Fruit fly (Drosophila melanogaster) whole organism, prepupa: ENCODE results near the gene bsf.
A peak's percentile ranks its signal among the peaks of the same experiment; 100 is the strongest.

Experiments used
- Blimp-1 ChIP-seq: fragments of 200-800 bp; sonication (Bioruptor generic); optimal IDR thresholded peaks from 3 replicates; lab custom pipeline; 2017; ENCODE audit warnings: missing biosample characterization, missing genetic modification characterization, mild to moderate bottlenecking, moderate library complexity, missing genetic modification reagents
- CG10631 ChIP-seq: fragments of 200-800 bp; sonication (Bioruptor generic); optimal IDR thresholded peaks from 2 replicates; lab custom pipeline; 2016; ENCODE audit warnings: missing biosample characterization, missing genetic modification characterization
- CG11294 ChIP-seq: fragments of 200-800 bp; sonication (Bioruptor generic); IDR thresholded peaks from 2 replicates; pipeline ENCODE4 v1.3.6; 2022; ENCODE audit warnings: missing biosample characterization, missing genetic modification characterization
- CG11762 ChIP-seq: fragments of 200-800 bp; sonication (Bioruptor generic); optimal IDR thresholded peaks from 3 replicates; lab custom pipeline; 2016; ENCODE audit warnings: missing biosample characterization, missing genetic modification characterization; ENCODE audit not compliant: insufficient read depth
- CG11902 ChIP-seq: fragments of 200-800 bp; sonication (Bioruptor generic); optimal IDR thresholded peaks from 3 replicates; lab custom pipeline; 2016; ENCODE audit warnings: missing biosample characterization, missing genetic modification characterization
- CG15336 ChIP-seq: fragments of 200-800 bp; sonication (Bioruptor generic); IDR thresholded peaks from 2 replicates; pipeline ENCODE4 v1.3.6; 2022; ENCODE audit warnings: missing biosample characterization, missing genetic modification characterization
- CG1621 ChIP-seq: fragments of 200-800 bp; sonication (Bioruptor generic); optimal IDR thresholded peaks from 3 replicates; lab custom pipeline; 2018; ENCODE audit warnings: missing biosample characterization, mild to moderate bottlenecking, missing genetic modification characterization
- CG16779 ChIP-seq: fragments of 200-800 bp; sonication (Bioruptor generic); optimal IDR thresholded peaks from 3 replicates; lab custom pipeline; 2017; ENCODE audit warnings: missing biosample characterization, mild to moderate bottlenecking, missing genetic modification characterization
- CG3032 ChIP-seq: fragments of 200-800 bp; optimal IDR thresholded peaks from 2 replicates; lab custom pipeline; 2019; ENCODE audit warnings: missing biosample characterization, mild to moderate bottlenecking, missing genetic modification characterization, moderate library complexity
- CG31627 ChIP-seq: fragments of 200-800 bp; sonication (Bioruptor generic); optimal IDR thresholded peaks from 3 replicates; lab custom pipeline; 2016; ENCODE audit warnings: missing biosample characterization, missing genetic modification characterization
- CG32006 ChIP-seq: fragments of 200-800 bp; sonication (Bioruptor generic); optimal IDR thresholded peaks from 3 replicates; lab custom pipeline; 2017; ENCODE audit warnings: missing biosample characterization, mild to moderate bottlenecking, missing genetic modification characterization
- CG34406 ChIP-seq: fragments of 200-800 bp; sonication (Bioruptor generic); optimal IDR thresholded peaks from 3 replicates; lab custom pipeline; 2016; ENCODE audit warnings: missing biosample characterization, missing genetic modification characterization
- CG3919 ChIP-seq: fragments of 200-800 bp; sonication (Bioruptor generic); optimal IDR thresholded peaks from 3 replicates; lab custom pipeline; 2016; ENCODE audit warnings: missing biosample characterization, missing genetic modification characterization
- CG6163 ChIP-seq: fragments of 200-800 bp; sonication (Bioruptor generic); IDR thresholded peaks from 3 replicates; pipeline ENCODE4 v1.3.6; 2022; ENCODE audit warnings: missing biosample characterization, missing genetic modification characterization
- CG6276 ChIP-seq: fragments of 200-800 bp; sonication (Bioruptor generic); optimal IDR thresholded peaks from 2 replicates; lab custom pipeline; 2017; ENCODE audit warnings: missing biosample characterization, mild to moderate bottlenecking, missing genetic modification characterization
- CG6792 ChIP-seq: fragments of 200-800 bp; sonication (Bioruptor generic); optimal IDR thresholded peaks from 3 replicates; lab custom pipeline; 2016; ENCODE audit warnings: missing biosample characterization, missing genetic modification characterization
- CG6808 ChIP-seq: fragments of 200-800 bp; sonication (Bioruptor generic); optimal IDR thresholded peaks from 3 replicates; lab custom pipeline; 2017; ENCODE audit warnings: missing biosample characterization, missing genetic modification characterization, mild to moderate bottlenecking, moderate library complexity, missing genetic modification reagents
- CG6854 ChIP-seq: fragments of 200-800 bp; sonication (Bioruptor generic); optimal IDR thresholded peaks from 2 replicates; lab custom pipeline; 2017; ENCODE audit warnings: missing biosample characterization, mild to moderate bottlenecking, missing genetic modification characterization
- CG8119 ChIP-seq: fragments of 200-800 bp; sonication (Bioruptor generic); IDR thresholded peaks from 3 replicates; pipeline ENCODE4 v1.3.6; 2022; ENCODE audit warnings: missing biosample characterization, missing genetic modification characterization
- CG8319 ChIP-seq: fragments of 200-800 bp; sonication (Bioruptor generic); optimal IDR thresholded peaks from 3 replicates; lab custom pipeline; 2016; ENCODE audit warnings: missing biosample characterization, missing genetic modification characterization
- CG8632 ChIP-seq: fragments of 200-800 bp; sonication (Bioruptor generic); optimal IDR thresholded peaks from 3 replicates; lab custom pipeline; 2016; ENCODE audit warnings: missing biosample characterization, missing genetic modification characterization
- CG9139 ChIP-seq: fragments of 200-800 bp; sonication (Bioruptor generic); optimal IDR thresholded peaks from 3 replicates; lab custom pipeline; 2017; ENCODE audit warnings: missing biosample characterization, mild to moderate bottlenecking, missing genetic modification characterization
- Eip75B ChIP-seq: fragments of 200-800 bp; sonication (Bioruptor generic); optimal IDR thresholded peaks from 3 replicates; lab custom pipeline; 2016; ENCODE audit warnings: missing biosample characterization, missing genetic modification characterization
- Eip78C ChIP-seq: fragments of 200-800 bp; sonication (Bioruptor generic); peaks from one replicate; lab custom pipeline; 2016; ENCODE audit warnings: missing biosample characterization, missing genetic modification characterization
- Ets21C ChIP-seq: fragments of 200-800 bp; sonication (Bioruptor generic); optimal IDR thresholded peaks from 3 replicates; lab custom pipeline; 2016; ENCODE audit warnings: missing biosample characterization, missing genetic modification characterization
- Ets96B ChIP-seq: fragments of 200-800 bp; optimal IDR thresholded peaks from 2 replicates; lab custom pipeline; 2019; ENCODE audit warnings: missing biosample characterization, mild to moderate bottlenecking, missing genetic modification characterization, moderate library complexity
- Hr38 ChIP-seq: sonication (Bioruptor generic); optimal IDR thresholded peaks from 2 replicates; lab custom pipeline; 2016; ENCODE audit warnings: missing biosample characterization, missing genetic modification characterization
- Hr39 ChIP-seq: fragments of 200-800 bp; sonication (Bioruptor generic); optimal IDR thresholded peaks from 2 replicates; lab custom pipeline; 2016; ENCODE audit warnings: missing biosample characterization, missing genetic modification characterization
- Hr4 ChIP-seq: fragments of 200-800 bp; sonication (Bioruptor generic); optimal IDR thresholded peaks from 3 replicates; lab custom pipeline; 2016; ENCODE audit warnings: missing biosample characterization, missing genetic modification characterization
- Lpt ChIP-seq: fragments of 200-800 bp; sonication (Bioruptor generic); optimal IDR thresholded peaks from 3 replicates; lab custom pipeline; 2016; ENCODE audit warnings: missing biosample characterization, missing genetic modification characterization
- Met ChIP-seq: fragments of 200-800 bp; sonication (Bioruptor generic); optimal IDR thresholded peaks from 3 replicates; lab custom pipeline; 2016; ENCODE audit warnings: missing biosample characterization, missing genetic modification characterization
- OdsH ChIP-seq: fragments of 200-800 bp; sonication (Bioruptor generic); optimal IDR thresholded peaks from 3 replicates; lab custom pipeline; 2016; ENCODE audit warnings: missing biosample characterization, missing genetic modification characterization
- Smox ChIP-seq: fragments of 200-800 bp; sonication (Bioruptor generic); optimal IDR thresholded peaks from 3 replicates; lab custom pipeline; 2016; ENCODE audit warnings: missing biosample characterization, missing genetic modification characterization
- Sox102F ChIP-seq: fragments of 200-800 bp; sonication (Bioruptor generic); optimal IDR thresholded peaks from 2 replicates; lab custom pipeline; 2016; ENCODE audit warnings: missing biosample characterization, mild to moderate bottlenecking, missing genetic modification characterization
- Sox14 ChIP-seq: fragments of 200-800 bp; sonication (Bioruptor generic); optimal IDR thresholded peaks from 3 replicates; lab custom pipeline; 2016; ENCODE audit warnings: missing biosample characterization, missing genetic modification characterization
- Sox15 ChIP-seq: fragments of 200-800 bp; sonication (Bioruptor generic); optimal IDR thresholded peaks from 3 replicates; lab custom pipeline; 2016; ENCODE audit warnings: missing biosample characterization, missing genetic modification characterization
- achi ChIP-seq: fragments of 200-800 bp; sonication (Bioruptor generic); optimal IDR thresholded peaks from 3 replicates; lab custom pipeline; 2016; ENCODE audit warnings: missing biosample characterization, missing genetic modification characterization
- acj6 ChIP-seq: fragments of 200-800 bp; sonication (Bioruptor generic); optimal IDR thresholded peaks from 3 replicates; lab custom pipeline; 2016; ENCODE audit warnings: missing biosample characterization, missing genetic modification characterization
- cyc ChIP-seq: fragments of 200-800 bp; sonication (Bioruptor generic); optimal IDR thresholded peaks from 3 replicates; lab custom pipeline; 2016; ENCODE audit warnings: missing biosample characterization, missing genetic modification characterization
- dac ChIP-seq: fragments of 200-800 bp; sonication (Bioruptor generic); optimal IDR thresholded peaks from 2 replicates; lab custom pipeline; 2017; ENCODE audit warnings: missing biosample characterization, mild to moderate bottlenecking, missing genetic modification characterization
- dsx ChIP-seq: fragments of 200-800 bp; optimal IDR thresholded peaks from 3 replicates; lab custom pipeline; 2019; ENCODE audit warnings: missing biosample characterization, mild to moderate bottlenecking, missing genetic modification characterization, moderate library complexity; ENCODE audit not compliant: poor library complexity, severe bottlenecking
- eg ChIP-seq: fragments of 200-800 bp; sonication (Bioruptor generic); IDR thresholded peaks from 3 replicates; pipeline ENCODE4 v1.3.6; 2022; ENCODE audit warnings: missing biosample characterization, missing genetic modification characterization
- fd59A ChIP-seq: fragments of 200-800 bp; sonication (Bioruptor generic); optimal IDR thresholded peaks from 2 replicates; lab custom pipeline; 2017; ENCODE audit warnings: missing biosample characterization, mild to moderate bottlenecking, missing genetic modification characterization, missing genetic modification reagents
- fd85E ChIP-seq: fragments of 200-800 bp; sonication (Bioruptor generic); optimal IDR thresholded peaks from 3 replicates; lab custom pipeline; 2016; ENCODE audit warnings: missing biosample characterization, missing genetic modification characterization
- lz ChIP-seq: fragments of 200-800 bp; sonication (Bioruptor generic); optimal IDR thresholded peaks from 3 replicates; lab custom pipeline; 2016; ENCODE audit warnings: missing biosample characterization, missing genetic modification characterization
- net ChIP-seq: fragments of 200-800 bp; sonication (Bioruptor generic); optimal IDR thresholded peaks from 3 replicates; lab custom pipeline; 2016; ENCODE audit warnings: missing biosample characterization, missing genetic modification characterization
- pdm3 ChIP-seq: fragments of 200-800 bp; sonication (Bioruptor generic); optimal IDR thresholded peaks from 3 replicates; lab custom pipeline; 2016; ENCODE audit warnings: missing biosample characterization, missing genetic modification characterization
- salr ChIP-seq, 2 experiments: fragments of 200-800 bp; sonication (Bioruptor generic); optimal IDR thresholded peaks; 3 replicates each; lab custom pipeline; 2016 to 2018; ENCODE audit warnings: missing biosample characterization in 2 of 2, missing genetic modification characterization in 2 of 2, mild to moderate bottlenecking in 1 of 2
- spab ChIP-seq: fragments of 200-800 bp; sonication (Bioruptor generic); optimal IDR thresholded peaks from 2 replicates; lab custom pipeline; 2017; ENCODE audit warnings: missing biosample characterization, mild to moderate bottlenecking, missing genetic modification characterization, missing genetic modification reagents
- ss ChIP-seq, 2 experiments: fragments of 200-800 bp; sonication (Bioruptor generic); optimal IDR thresholded peaks; 2 replicates in 1 of 2; 3 replicates in 1 of 2; lab custom pipeline; 2017 to 2018; ENCODE audit warnings: mild to moderate bottlenecking in 2 of 2, missing biosample characterization in 2 of 2, missing genetic modification characterization in 2 of 2, moderate library complexity in 1 of 2
- topi ChIP-seq: fragments of 200-800 bp; sonication (Bioruptor generic); optimal IDR thresholded peaks from 3 replicates; lab custom pipeline; 2016; ENCODE audit warnings: missing biosample characterization, missing genetic modification characterization
- vri ChIP-seq: fragments of 200-800 bp; sonication (Bioruptor generic); optimal IDR thresholded peaks from 3 replicates; lab custom pipeline; 2016; ENCODE audit warnings: missing biosample characterization, mild to moderate bottlenecking, missing genetic modification characterization

Gene bsf

dm6 chr2L:18463610-18464009, 9.2 kb upstream of the bsf start:
- TF ChIP-seq Sox15 (GFP tag; lab: Kevin White, UChicago) = peak; percentile 33
- no peak for TF ChIP-seq Hr38 (GFP tag; lab: Kevin White, UChicago)
- TF ChIP-seq OdsH = peak; percentile 61
- peak; percentile 71 for TF ChIP-seq Ets21C (GFP tag; lab: Kevin White, UChicago)
- TF ChIP-seq CG8119 (GFP tag; lab: Robert Waterston, UW) = peak; percentile 52; the same call in 2 of the 3 replicates
- no peak for TF ChIP-seq net (GFP tag; lab: Kevin White, UChicago)
- TF ChIP-seq fd85E = no peak
- TF ChIP-seq CG8632 = peak; percentile 46
- peak; percentile 70 for TF ChIP-seq cyc (GFP tag; lab: Kevin White, UChicago)
- TF ChIP-seq lz (GFP tag; lab: Kevin White, UChicago) = peak; percentile 83
- peak; percentile 58 for TF ChIP-seq CG34406 (GFP tag; lab: Kevin White, UChicago)
- peak; percentile 79 for TF ChIP-seq Smox (GFP tag; lab: Kevin White, UChicago)
- peak; percentile 81 for TF ChIP-seq CG31627
- peak; percentile 65 for TF ChIP-seq achi (GFP tag; lab: Kevin White, UChicago)
- TF ChIP-seq vri (GFP tag; lab: Kevin White, UChicago) = peak; percentile 82
- peak; percentile 27 for TF ChIP-seq Blimp-1 (GFP tag; lab: Kevin White, UChicago)
- peak; percentile 45 for TF ChIP-seq CG6854
- peak; percentile 84 for TF ChIP-seq Met (GFP tag; lab: Kevin White, UChicago)
- TF ChIP-seq dac (GFP tag; lab: Kevin White, UChicago) = peak; percentile 12
- peak; percentile 61 for TF ChIP-seq CG6276
- TF ChIP-seq eg (GFP tag; lab: Robert Waterston, UW) = peak; percentile 58
- TF ChIP-seq CG16779 = no peak
- TF ChIP-seq CG1621 = no peak
- TF ChIP-seq CG11762 (GFP tag; lab: Kevin White, UChicago) = peak; percentile 60
- TF ChIP-seq fd59A (GFP tag; lab: Kevin White, UChicago) = peak; percentile 43
- TF ChIP-seq Sox102F (GFP tag; lab: Kevin White, UChicago) = peak; percentile 90
- TF ChIP-seq salr (GFP tag; optimal IDR thresholded peaks at IDR 0.05; lab: Kevin White, UChicago) = peak; percentile 36 to 46
- TF ChIP-seq acj6 (GFP tag; lab: Kevin White, UChicago) = peak; percentile 68
- peak; percentile 89 for TF ChIP-seq Eip78C
- TF ChIP-seq Eip75B = peak; percentile 64
- peak; percentile 72 for TF ChIP-seq CG10631 (GFP tag; lab: Kevin White, UChicago)
- no peak for TF ChIP-seq ss (GFP tag; optimal IDR thresholded peaks at IDR 0.05; lab: Kevin White, UChicago)
- peak; percentile 76 for TF ChIP-seq pdm3 (GFP tag; lab: Kevin White, UChicago)
- TF ChIP-seq CG3032 = peak; percentile 77
- peak; percentile 36 for TF ChIP-seq dsx
- peak; percentile 56 for TF ChIP-seq CG3919 (GFP tag; lab: Kevin White, UChicago)
- peak; percentile 79 for TF ChIP-seq Ets96B (tag; lab: Kevin White, UChicago)
- peak; percentile 70 for TF ChIP-seq CG6808
- TF ChIP-seq Hr39 = peak; percentile 77
- peak; percentile 79 for TF ChIP-seq topi
- no peak; the same call in 1 of the 2 replicates for TF ChIP-seq CG11294 (GFP tag; lab: Robert Waterston, UW)
- TF ChIP-seq Sox14 (GFP tag; lab: Kevin White, UChicago) = peak; percentile 79
- TF ChIP-seq CG9139 (GFP tag; lab: Kevin White, UChicago) = no peak
- peak; percentile 50 for TF ChIP-seq Hr4
- TF ChIP-seq CG6163 (GFP tag; lab: Robert Waterston, UW) = peak; percentile 75; the same call in 2 of the 3 replicates
- TF ChIP-seq spab (GFP tag; lab: Kevin White, UChicago) = peak; percentile 63
- TF ChIP-seq Lpt (GFP tag; lab: Kevin White, UChicago) = no peak
- TF ChIP-seq CG11902 (GFP tag; lab: Kevin White, UChicago) = no peak
- TF ChIP-seq CG15336 (GFP tag; lab: Robert Waterston, UW) = peak; percentile 61
- peak; percentile 58 for TF ChIP-seq CG6792 (GFP tag; lab: Kevin White, UChicago)
- TF ChIP-seq CG32006 (GFP tag; lab: Kevin White, UChicago) = peak; percentile 76
- TF ChIP-seq CG8319 (GFP tag; lab: Kevin White, UChicago) = no peak
